Comparison of ENCODE assay signal across 1 fruit fly cellular context in genomic region chr3R:4952571-4952929, dm6.
A peak's percentile ranks its signal among the peaks of the same experiment; 100 is the strongest.
TF ChIP-seq lines count a peak whose summit lies in the region.

Gene Ubc6 (minus strand): TSS chr3R:4952682.

TF ChIP-seq in whole organism, embryonic, 481 proteins besides CTCF, POLR2A, EP300 and RAD21 (continued from another document):
- TF ChIP-seq CG12219 (GFP tag; optimal IDR thresholded peaks at IDR 0.05; lab: Kevin White, UChicago): no peak
- no peak for TF ChIP-seq C15 (GFP tag; IDR thresholded peaks at IDR 0.05; lab: Robert Waterston, UW)
- TF ChIP-seq CG8944 (GFP tag; optimal IDR thresholded peaks at IDR 0.05; lab: Kevin White, UChicago): peak; percentile 72
- peak; percentile 14 for TF ChIP-seq CG10543 (GFP tag; optimal IDR thresholded peaks at IDR 0.05; lab: Kevin White, UChicago)
- TF ChIP-seq CG6683 (GFP tag; optimal IDR thresholded peaks at IDR 0.05; lab: Kevin White, UChicago): peak; percentile 56
- peak; percentile 38 for TF ChIP-seq dmrt11E (tag; optimal IDR thresholded peaks at IDR 0.05; lab: Kevin White, UChicago)
- TF ChIP-seq BEAF-32 (GFP tag; optimal IDR thresholded peaks at IDR 0.05; lab: Kevin White, UChicago): peak; percentile 100
- TF ChIP-seq peb (GFP tag; IDR thresholded peaks at IDR 0.05; lab: Robert Waterston, UW): no peak
- peak; percentile 50 for TF ChIP-seq CG13123 (GFP tag; optimal IDR thresholded peaks at IDR 0.05; lab: Kevin White, UChicago)
- no peak for TF ChIP-seq CG17612 (GFP tag; IDR thresholded peaks at IDR 0.05; lab: Robert Waterston, UW)
- TF ChIP-seq CG12942 (GFP tag; optimal IDR thresholded peaks at IDR 0.05; lab: Kevin White, UChicago): peak; percentile 47
- no peak for TF ChIP-seq pfk (GFP tag; optimal IDR thresholded peaks at IDR 0.05; lab: Kevin White, UChicago)
- no peak for TF ChIP-seq Usf (GFP tag; optimal IDR thresholded peaks at IDR 0.05; lab: Kevin White, UChicago)
- peak; percentile 84 for TF ChIP-seq Myb (GFP tag; optimal IDR thresholded peaks at IDR 0.05; lab: Kevin White, UChicago)
- no peak for TF ChIP-seq CG32767 (GFP tag; IDR thresholded peaks at IDR 0.05; lab: Robert Waterston, UW)
- TF ChIP-seq slp2 (GFP tag; optimal IDR thresholded peaks at IDR 0.05; lab: Kevin White, UChicago): peak; percentile 56
